Worm (Caenorhabditis elegans): ENCODE results near the gene F59F5.5.

ce11 chrX:10521313-10521712 lies 24.5 kb upstream of the F59F5.5 start, which contains the start of gene F14F3.4:
- TF ChIP-seq nhr-12 (tag; optimal IDR thresholded peaks at IDR 0.05) (no peak), lin-13 (tag; optimal IDR thresholded peaks at IDR 0.05) (no peak), pha-4 (tag; optimal IDR thresholded peaks at IDR 0.05) (no peak), elt-3 (tag; optimal IDR thresholded peaks at IDR 0.05) (no peak), unc-62 (GFP tag; optimal IDR thresholded peaks at IDR 0.05) (no peak), unc-39 (tag; optimal IDR thresholded peaks at IDR 0.05) (no peak), snpc-4 (tag; optimal IDR thresholded peaks at IDR 0.05) (no peak), ztf-11 (tag; optimal IDR thresholded peaks at IDR 0.05) (no peak), tbx-8 (GFP tag; optimal IDR thresholded peaks at IDR 0.05) (no peak)
